Fruit fly (Drosophila melanogaster) whole organism, pupa: Measurements from ENCODE around the gene CG18641.

Experiments used
- CG10348 ChIP-seq: fragments of 200-800 bp; sonication (Bioruptor generic); IDR thresholded peaks from 2 replicates; pipeline ENCODE4 v1.3.6; 2022; ENCODE audit warnings: missing biosample characterization, missing genetic modification characterization
- CG12605 ChIP-seq: fragments of 200-800 bp; sonication (Bioruptor generic); IDR thresholded peaks from 2 replicates; pipeline ENCODE4 v1.3.6; 2022; ENCODE audit warnings: missing biosample characterization, missing genetic modification characterization
- CG13204 ChIP-seq: fragments of 200-800 bp; sonication (Bioruptor generic); optimal IDR thresholded peaks from 2 replicates; lab custom pipeline; 2018; ENCODE audit warnings: missing biosample characterization, mild to moderate bottlenecking, missing genetic modification characterization, moderate library complexity
- CG14655 ChIP-seq: fragments of 200-800 bp; sonication (Bioruptor generic); optimal IDR thresholded peaks from 3 replicates; lab custom pipeline; 2017; ENCODE audit warnings: mild to moderate bottlenecking, missing biosample characterization, missing genetic modification reagents, missing genetic modification characterization
- CG17806 ChIP-seq: fragments of 200-800 bp; sonication (Bioruptor generic); optimal IDR thresholded peaks from 2 replicates; lab custom pipeline; 2018; ENCODE audit warnings: missing biosample characterization, mild to moderate bottlenecking, missing genetic modification characterization, moderate library complexity
- CG32121 ChIP-seq: fragments of 200-800 bp; sonication (Bioruptor generic); IDR thresholded peaks from 2 replicates; pipeline ENCODE4 v1.3.6; 2022; ENCODE audit warnings: missing biosample characterization, missing genetic modification characterization
- CG8301 ChIP-seq: fragments of 200-800 bp; sonication (Bioruptor generic); optimal IDR thresholded peaks from 2 replicates; lab custom pipeline; 2018; ENCODE audit warnings: missing biosample characterization, mild to moderate bottlenecking, missing genetic modification characterization
- CG9948 ChIP-seq: fragments of 200-800 bp; sonication (Bioruptor generic); optimal IDR thresholded peaks from 2 replicates; lab custom pipeline; 2018; ENCODE audit warnings: missing biosample characterization, mild to moderate bottlenecking, missing genetic modification characterization, moderate library complexity
- D1 ChIP-seq: fragments of 200-800 bp; sonication (Bioruptor generic); optimal IDR thresholded peaks from 2 replicates; lab custom pipeline; 2018; ENCODE audit warnings: missing biosample characterization, mild to moderate bottlenecking, missing genetic modification characterization, moderate library complexity
- Pif1A ChIP-seq: fragments of 200-800 bp; sonication (Bioruptor generic); optimal IDR thresholded peaks from 3 replicates; lab custom pipeline; 2016; ENCODE audit warnings: missing biosample characterization, missing genetic modification characterization
- Pif1B ChIP-seq: fragments of 200-800 bp; sonication (Bioruptor generic); optimal IDR thresholded peaks from 3 replicates; lab custom pipeline; 2016; ENCODE audit warnings: missing biosample characterization, missing genetic modification characterization
- gl ChIP-seq: fragments of 200-800 bp; sonication (Bioruptor generic); optimal IDR thresholded peaks from 2 replicates; lab custom pipeline; 2018; ENCODE audit warnings: missing biosample characterization, mild to moderate bottlenecking, missing genetic modification characterization
- rn ChIP-seq: fragments of 200-800 bp; sonication (Bioruptor generic); IDR thresholded peaks from 2 replicates; pipeline ENCODE4 v1.3.6; 2022; ENCODE audit warnings: missing biosample characterization, missing genetic modification characterization

DNA sequence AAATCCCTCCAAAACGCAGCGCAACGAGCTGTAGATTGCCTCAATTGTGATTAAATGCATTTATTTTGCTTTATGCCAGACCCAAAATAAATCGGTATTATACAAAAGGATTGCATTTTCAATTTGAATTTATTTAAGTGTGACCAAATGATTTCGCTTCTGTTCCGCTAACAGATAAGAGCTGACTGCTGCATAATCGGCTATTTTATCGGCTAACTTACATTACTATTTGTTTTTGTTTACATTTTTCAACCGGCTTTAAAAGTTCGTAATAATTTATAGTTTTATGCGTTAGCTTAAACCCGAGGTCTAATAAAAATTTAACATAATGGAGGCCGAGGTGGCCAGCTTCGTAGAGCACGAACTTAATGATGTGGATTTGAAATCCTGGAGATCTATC lies 32.2 kb downstream of the CG18641 start, which contains the start of gene PIG-Wa:
- TF ChIP-seq CG10348 (no peak), D1 (tag; lab: Kevin White, UChicago) (no peak), rn (no peak), CG8301 (tag; lab: Kevin White, UChicago) (no peak), CG13204 (GFP tag; lab: Kevin White, UChicago) (no peak), Pif1A (GFP tag; lab: Kevin White, UChicago) (no peak), Pif1B (GFP tag; lab: Kevin White, UChicago) (no peak), CG17806 (tag; lab: Kevin White, UChicago) (no peak), CG14655 (GFP tag; lab: Kevin White, UChicago) (no peak), CG9948 (tag; lab: Kevin White, UChicago) (no peak), CG12605 (GFP tag; lab: Robert Waterston, UW) (no peak), CG32121 (GFP tag; lab: Robert Waterston, UW) (no peak), gl (tag; lab: Kevin White, UChicago) (no peak)
